Worm (Caenorhabditis elegans) whole organism, L4 larva: ENCODE data around the gene eif-2A.

Experiments used
- dpl-1 ChIP-seq: fragments of 150-350 bp; optimal IDR thresholded peaks from 2 replicates; lab custom pipeline; 2014; ENCODE audit warnings: missing biosample characterization, missing genetic modification reagents, missing genetic modification characterization
- dve-1 ChIP-seq: sonication (generic microtip); optimal IDR thresholded peaks from 2 replicates; lab custom pipeline; 2017; ENCODE audit warnings: antibody characterized with exemption, mild to moderate bottlenecking, missing genetic modification characterization, missing compliant biosample characterization; ENCODE audit not compliant: insufficient read depth
- lin-39 ChIP-seq: fragments of 150-350 bp; optimal IDR thresholded peaks from 2 replicates; lab custom pipeline; 2014; ENCODE audit warnings: missing biosample characterization, missing genetic modification reagents, missing genetic modification characterization
- nhr-77 ChIP-seq: fragments of 150-350 bp; optimal IDR thresholded peaks from 2 replicates; lab custom pipeline; 2014; ENCODE audit warnings: missing biosample characterization, missing genetic modification characterization

DNA sequence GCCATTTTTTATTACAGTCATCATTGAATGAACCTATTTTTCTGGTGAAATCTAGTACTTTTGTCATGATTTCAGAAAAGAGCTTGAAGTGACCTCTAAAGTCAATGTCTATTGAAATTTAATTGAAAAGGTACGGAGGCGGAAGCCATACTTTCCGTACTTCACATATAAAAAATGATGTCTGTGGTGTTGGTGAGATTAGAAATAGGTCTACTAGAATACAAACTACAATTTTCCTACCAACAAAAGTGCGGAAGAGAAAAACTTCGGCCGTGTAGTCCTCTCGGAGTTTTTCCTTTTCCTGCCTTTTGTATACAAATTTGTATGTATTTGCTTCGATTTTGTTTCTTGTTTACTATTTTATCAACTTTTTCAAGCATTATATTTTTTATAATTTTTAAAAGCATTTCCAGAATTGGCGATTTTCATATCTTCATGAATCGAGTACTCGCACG is 21.3 kb upstream of the eif-2A start, which contains the start of gene T09F3.4:
- TF ChIP-seq lin-39 (tag; lab: Kevin White, UChicago): no peak
- TF ChIP-seq dve-1 (tag; lab: Kevin White, UChicago): peak; percentile 67
- no peak for TF ChIP-seq nhr-77 (tag; lab: Kevin White, UChicago)
- peak; percentile 69 for TF ChIP-seq dpl-1 (GFP tag; lab: Kevin White, UChicago)
